Fruit fly (Drosophila melanogaster): ENCODE results near the gene CG15211.
A peak's percentile ranks its signal among the peaks of the same experiment; 100 is the strongest.

The CG15211 gene

DNA sequence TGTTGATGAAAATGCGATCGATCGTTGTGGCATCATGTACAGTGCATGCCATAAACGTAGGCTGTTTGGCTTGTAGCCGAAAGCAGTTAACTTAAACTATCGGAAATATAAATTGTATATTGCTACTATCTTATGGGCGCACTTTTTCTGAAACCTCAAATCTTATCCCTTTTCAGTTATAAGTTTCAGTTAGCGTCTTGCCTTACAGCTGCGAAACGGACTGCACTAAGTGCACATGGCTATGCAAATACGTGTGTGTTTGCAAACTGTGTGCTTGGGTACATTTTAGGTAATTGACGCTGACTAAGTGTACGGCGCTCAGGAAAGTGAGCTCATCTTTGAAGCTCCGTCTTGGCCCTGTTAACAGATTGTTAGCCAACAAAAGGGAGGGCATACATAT lies 3.3 kb downstream of the CG15211 start:
- TF ChIP-seq CG9948 (tag; optimal IDR thresholded peaks at IDR 0.05) (peak; percentile 6), Snoo (tag; optimal IDR thresholded peaks at IDR 0.05) (peak; percentile 25), CG12605 (GFP tag; IDR thresholded peaks at IDR 0.05) (no peak), Pif1B (GFP tag; optimal IDR thresholded peaks at IDR 0.05) (peak; percentile 19), fd96Ca (GFP tag; IDR thresholded peaks at IDR 0.05) (peak; percentile 84), Pif1A (GFP tag; optimal IDR thresholded peaks at IDR 0.05) (peak; percentile 48), CG10348 (GFP tag; IDR thresholded peaks at IDR 0.05) (no peak; the same call in 1 of the 2 replicates), rn (GFP tag; IDR thresholded peaks at IDR 0.05) (0 out of 2 replicates have a peak, but pooled peaks have one; percentile 13), gl (tag; optimal IDR thresholded peaks at IDR 0.05) (no peak), EcR (GFP tag; optimal IDR thresholded peaks at IDR 0.05) (no peak), Ets98B (GFP tag; IDR thresholded peaks at IDR 0.05) (peak; percentile 83), CG34367 (tag; optimal IDR thresholded peaks at IDR 0.05) (peak; percentile 2), CG8301 (tag; optimal IDR thresholded peaks at IDR 0.05) (peak; percentile 47), CG8159 (tag; optimal IDR thresholded peaks at IDR 0.05) (peak; percentile 27), CG17806 (tag; optimal IDR thresholded peaks at IDR 0.05) (peak; percentile 16), CG14655 (GFP tag; optimal IDR thresholded peaks at IDR 0.05) (peak; percentile 61), CG4496 (GFP tag; IDR thresholded peaks at IDR 0.05) (peak; percentile 90), CG32121 (GFP tag; IDR thresholded peaks at IDR 0.05) (peak; percentile 76), CG15710 (tag; optimal IDR thresholded peaks at IDR 0.05) (peak; percentile 30)

DNA sequence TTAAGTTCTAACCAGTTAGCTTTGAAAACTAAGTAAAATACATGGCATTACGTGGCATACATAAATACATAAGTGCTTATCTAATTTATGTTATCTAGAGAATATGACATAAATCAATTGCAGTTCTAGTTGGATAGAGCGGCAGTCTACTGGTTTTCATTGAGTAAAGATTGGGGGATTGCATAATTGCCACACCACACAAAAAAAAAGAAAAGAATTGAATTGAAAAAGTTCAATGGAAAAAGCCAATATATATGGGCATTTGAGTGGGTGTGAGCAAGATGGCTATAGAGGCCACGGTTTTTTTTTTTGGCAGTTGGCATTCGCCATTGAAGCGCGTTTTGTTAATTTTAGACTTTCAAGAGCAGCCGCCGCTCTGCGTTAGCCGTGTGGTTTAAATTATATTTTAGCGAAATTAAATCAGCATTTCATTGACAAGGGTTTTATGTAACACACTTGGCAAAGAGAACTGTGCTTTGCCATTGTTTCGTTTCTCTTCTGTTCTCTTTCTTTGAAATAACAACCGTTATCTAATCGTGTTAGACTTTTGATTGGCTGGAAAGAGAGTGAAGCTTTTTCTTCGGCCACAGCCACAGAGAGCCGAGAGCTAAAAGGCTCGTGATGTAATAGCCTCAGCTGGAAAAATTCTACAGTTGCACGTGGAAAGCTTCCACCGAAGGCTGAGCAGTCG lies 11.2 kb downstream of the CG15211 start:
- TF ChIP-seq CG32121 (GFP tag; IDR thresholded peaks at IDR 0.05) (0 out of 2 replicates have a peak, but pooled peaks have one; percentile 12), Ets98B (GFP tag; IDR thresholded peaks at IDR 0.05) (no peak)

DNA sequence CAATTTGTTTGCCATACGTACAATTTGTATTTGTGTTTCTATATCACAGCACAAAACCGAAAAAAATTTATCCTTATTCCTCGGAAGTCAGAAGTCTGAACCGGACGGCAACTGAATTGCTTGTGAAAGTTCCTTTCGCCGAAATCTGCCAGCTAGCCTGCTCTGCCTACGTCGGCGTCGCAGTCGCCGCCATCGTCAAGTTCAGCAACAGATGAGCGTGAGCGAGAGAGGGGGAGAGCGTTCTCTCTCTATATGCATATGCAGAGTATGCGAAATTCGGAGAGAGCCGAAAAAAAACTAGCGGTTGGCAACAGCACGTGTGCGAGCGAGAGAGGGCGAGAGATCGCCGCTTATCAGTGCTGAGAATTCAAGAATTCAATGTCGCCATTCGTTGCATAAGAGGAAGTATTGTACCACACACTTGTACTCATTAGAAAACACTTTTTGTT lies 12.0 kb downstream of the CG15211 start:
- TF ChIP-seq gl (tag; optimal IDR thresholded peaks at IDR 0.05) = no peak
- no peak for TF ChIP-seq fd96Ca (GFP tag; IDR thresholded peaks at IDR 0.05)
- no peak for TF ChIP-seq CG13204 (GFP tag; optimal IDR thresholded peaks at IDR 0.05)
- TF ChIP-seq Snoo (tag; optimal IDR thresholded peaks at IDR 0.05) = no peak
- peak; percentile 25 for TF ChIP-seq Pif1B (GFP tag; optimal IDR thresholded peaks at IDR 0.05)
- no peak for TF ChIP-seq CG34367 (tag; optimal IDR thresholded peaks at IDR 0.05)
- no peak for TF ChIP-seq CG14655 (GFP tag; optimal IDR thresholded peaks at IDR 0.05)
- TF ChIP-seq rn (GFP tag; IDR thresholded peaks at IDR 0.05) = no peak
- TF ChIP-seq CG4496 (GFP tag; IDR thresholded peaks at IDR 0.05) = peak; percentile 44; the same call in 1 of the 3 replicates
- no peak for TF ChIP-seq EcR (GFP tag; optimal IDR thresholded peaks at IDR 0.05)
- peak; percentile 44; the same call in 1 of the 2 replicates for TF ChIP-seq Ets98B (GFP tag; IDR thresholded peaks at IDR 0.05)
- no peak for TF ChIP-seq CG17806 (tag; optimal IDR thresholded peaks at IDR 0.05)
- TF ChIP-seq CG32121 (GFP tag; IDR thresholded peaks at IDR 0.05) = 0 out of 2 replicates have a peak, but pooled peaks have one; percentile 12
- TF ChIP-seq CG10348 (GFP tag; IDR thresholded peaks at IDR 0.05) = no peak
- TF ChIP-seq CG15710 (tag; optimal IDR thresholded peaks at IDR 0.05) = no peak
- TF ChIP-seq Pif1A (GFP tag; optimal IDR thresholded peaks at IDR 0.05) = no peak
- TF ChIP-seq D1 (tag; optimal IDR thresholded peaks at IDR 0.05) = no peak
- no peak for TF ChIP-seq CG12605 (GFP tag; IDR thresholded peaks at IDR 0.05)
- no peak for TF ChIP-seq CG9948 (tag; optimal IDR thresholded peaks at IDR 0.05)
- TF ChIP-seq CG8159 (tag; optimal IDR thresholded peaks at IDR 0.05) = no peak
- no peak for TF ChIP-seq CG8301 (tag; optimal IDR thresholded peaks at IDR 0.05)

DNA sequence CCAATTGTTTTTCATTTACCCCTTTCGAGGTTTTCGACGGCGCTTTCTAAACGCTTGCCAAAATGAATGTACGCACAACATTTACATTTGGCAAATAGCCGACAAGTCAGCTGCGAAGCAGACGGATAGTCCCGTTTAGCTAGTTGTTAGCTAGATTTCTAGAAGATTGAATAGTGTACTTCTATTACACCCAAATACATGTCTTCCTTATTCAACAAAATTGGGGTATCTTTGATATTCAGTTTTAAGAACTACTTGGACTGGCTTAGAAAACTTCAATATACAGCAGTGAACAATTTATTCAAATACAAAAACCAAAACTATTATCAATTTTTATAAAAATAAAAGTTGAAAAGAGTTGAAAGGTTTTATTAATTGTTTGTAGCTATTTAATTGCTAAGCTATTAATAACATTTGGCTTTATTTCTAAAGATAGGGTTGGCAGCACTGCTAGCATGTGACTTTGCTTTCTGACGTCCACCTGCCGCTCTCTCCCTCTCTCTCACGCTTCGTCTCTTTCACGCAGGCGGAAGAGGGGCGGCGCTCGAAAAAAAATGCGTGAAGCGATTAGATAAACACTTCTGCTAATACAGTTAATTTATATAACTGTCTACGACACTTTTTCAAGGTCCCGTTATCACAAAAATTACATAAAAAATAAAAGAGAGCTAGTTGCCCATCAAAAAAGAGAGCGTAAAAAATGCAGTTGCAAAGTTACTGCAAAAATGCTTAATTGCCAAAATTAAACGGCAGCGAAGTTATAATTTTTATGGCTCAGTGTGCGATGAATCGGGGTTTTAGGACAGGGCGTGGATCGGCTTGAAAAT lies 12.7 kb downstream of the CG15211 start:
- TF ChIP-seq CG13204 (GFP tag; optimal IDR thresholded peaks at IDR 0.05) (no peak), CG32121 (GFP tag; IDR thresholded peaks at IDR 0.05) (no peak), CG10348 (GFP tag; IDR thresholded peaks at IDR 0.05) (no peak), CG14655 (GFP tag; optimal IDR thresholded peaks at IDR 0.05) (peak; percentile 18)

DNA sequence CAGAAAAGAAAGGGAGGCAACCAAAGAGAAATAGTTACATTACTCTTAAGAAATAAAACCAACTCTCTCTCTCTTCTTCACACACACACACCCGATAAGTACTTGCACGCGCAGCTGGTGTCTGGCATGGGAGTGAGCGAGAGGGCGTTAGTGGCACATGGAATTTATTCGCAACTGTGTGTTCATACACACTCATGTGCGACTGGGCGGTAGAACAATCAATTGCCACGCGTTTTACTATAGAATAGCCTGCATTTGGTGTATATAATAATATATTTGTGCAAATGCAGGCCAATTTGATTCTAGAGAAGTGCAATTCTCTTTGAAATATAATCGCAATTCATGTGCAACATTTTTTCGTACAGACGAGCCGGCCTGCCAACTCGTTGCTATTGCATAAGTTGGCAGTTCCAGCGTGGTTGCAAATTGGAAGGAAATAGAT lies 13.6 kb downstream of the CG15211 start:
- TF ChIP-seq CG8159 (tag; optimal IDR thresholded peaks at IDR 0.05) (no peak), Pif1B (GFP tag; optimal IDR thresholded peaks at IDR 0.05) (peak; percentile 36), CG8301 (tag; optimal IDR thresholded peaks at IDR 0.05) (no peak)

- TF ChIP-seq Pif1A (GFP tag; optimal IDR thresholded peaks at IDR 0.05) (no peak), fd96Ca (GFP tag; IDR thresholded peaks at IDR 0.05) (no peak), CG12605 (GFP tag; IDR thresholded peaks at IDR 0.05) (no peak), Pif1B (GFP tag; optimal IDR thresholded peaks at IDR 0.05) (no peak), CG14655 (GFP tag; optimal IDR thresholded peaks at IDR 0.05) (no peak), CG15710 (tag; optimal IDR thresholded peaks at IDR 0.05) (no peak), CG32121 (GFP tag; IDR thresholded peaks at IDR 0.05) (no peak), Snoo (tag; optimal IDR thresholded peaks at IDR 0.05) (no peak), CG9948 (tag; optimal IDR thresholded peaks at IDR 0.05) (no peak)
These were observed 14.2 kb downstream of the CG15211 start, which contains the start of the genes Ant2 and sesB for dm6 chrX:10786443-10787097. Ant2 (minus strand) TSS chrX:10786907. sesB (minus strand) TSS chrX:10786958.
